Fruit fly (Drosophila melanogaster) whole organism, embryonic: Measurements from ENCODE around the gene Nse4.

Source experiments
- Ada2b ChIP-seq: fragments of 200-800 bp; sonication (Bioruptor generic); IDR thresholded peaks from 2 replicates; pipeline ENCODE4 v1.3.6; 2022; ENCODE audit warnings: missing biosample characterization, missing genetic modification characterization
- B-H2 ChIP-seq: fragments of 200-800 bp; sonication (Bioruptor generic); optimal IDR thresholded peaks from 2 replicates; lab custom pipeline; 2018; ENCODE audit warnings: missing biosample characterization, mild to moderate bottlenecking, missing genetic modification characterization
- BEAF-32 ChIP-seq: fragments of 200-800 bp; sonication (Bioruptor generic); optimal IDR thresholded peaks from 3 replicates; lab custom pipeline; 2017; ENCODE audit warnings: missing biosample characterization, missing genetic modification characterization, mild to moderate bottlenecking, moderate library complexity, missing genetic modification reagents
- CG13287 ChIP-seq: fragments of 200-800 bp; sonication (Bioruptor generic); IDR thresholded peaks from 2 replicates; pipeline ENCODE4 v1.3.6; 2022; ENCODE audit warnings: missing biosample characterization, missing genetic modification characterization; ENCODE audit not compliant: partially characterized antibody
- CG13424 ChIP-seq: fragments of 200-800 bp; sonication (Bioruptor generic); optimal IDR thresholded peaks from 2 replicates; lab custom pipeline; 2019; ENCODE audit warnings: missing biosample characterization, mild to moderate bottlenecking, missing genetic modification characterization, moderate library complexity
- CG16813 ChIP-seq: fragments of 200-800 bp; sonication (Bioruptor generic); IDR thresholded peaks from 3 replicates; pipeline ENCODE4 v1.3.6; 2022; ENCODE audit warnings: missing biosample characterization, missing genetic modification characterization; ENCODE audit not compliant: partially characterized antibody
- CG2116 ChIP-seq: fragments of 200-800 bp; sonication (Bioruptor generic); optimal IDR thresholded peaks from 3 replicates; lab custom pipeline; 2018; ENCODE audit warnings: missing biosample characterization, mild to moderate bottlenecking, missing genetic modification characterization
- CG2199 ChIP-seq: fragments of 200-800 bp; sonication (Bioruptor generic); IDR thresholded peaks from 3 replicates; pipeline ENCODE4 v1.3.6; 2022; ENCODE audit warnings: missing biosample characterization, missing genetic modification characterization
- CG31388 ChIP-seq: fragments of 200-800 bp; sonication (Bioruptor generic); optimal IDR thresholded peaks from 2 replicates; lab custom pipeline; 2016; ENCODE audit warnings: missing biosample characterization, missing genetic modification characterization
- CG32767 ChIP-seq: fragments of 200-800 bp; sonication (Bioruptor generic); IDR thresholded peaks from 2 replicates; pipeline ENCODE4 v1.3.6; 2022; ENCODE audit warnings: missing biosample characterization, missing genetic modification characterization
- CG3838 ChIP-seq: fragments of 200-800 bp; sonication (Bioruptor generic); optimal IDR thresholded peaks from 3 replicates; lab custom pipeline; 2016; ENCODE audit warnings: missing biosample characterization, missing genetic modification characterization
- CG42726 ChIP-seq: fragments of 200-800 bp; sonication (Bioruptor generic); IDR thresholded peaks from 2 replicates; pipeline ENCODE4 v1.3.6; 2022; ENCODE audit warnings: missing biosample characterization, missing genetic modification characterization; ENCODE audit not compliant: partially characterized antibody
- CG5953 ChIP-seq: fragments of 200-800 bp; sonication (Bioruptor generic); IDR thresholded peaks from 2 replicates; pipeline ENCODE4 v1.3.6; 2022; ENCODE audit warnings: missing biosample characterization, missing genetic modification characterization
- CG6813 ChIP-seq: fragments of 200-800 bp; sonication (Bioruptor generic); optimal IDR thresholded peaks from 2 replicates; lab custom pipeline; 2017; ENCODE audit warnings: missing biosample characterization, missing genetic modification characterization, mild to moderate bottlenecking, moderate library complexity, missing genetic modification reagents
- CG7271 ChIP-seq: fragments of 200-800 bp; sonication (Bioruptor generic); optimal IDR thresholded peaks from 2 replicates; lab custom pipeline; 2018; ENCODE audit warnings: missing biosample characterization, mild to moderate bottlenecking, missing genetic modification characterization, moderate library complexity
- CG8359 ChIP-seq: fragments of 200-800 bp; sonication (Bioruptor generic); optimal IDR thresholded peaks from 2 replicates; lab custom pipeline; 2017; ENCODE audit warnings: missing biosample characterization, mild to moderate bottlenecking, missing genetic modification characterization, borderline replicate concordance
- Dip3 ChIP-seq: fragments of 200-800 bp; sonication (Bioruptor generic); optimal IDR thresholded peaks from 3 replicates; lab custom pipeline; 2016; ENCODE audit warnings: missing biosample characterization, missing genetic modification characterization
- Hr39 ChIP-seq: fragments of >200 bp; optimal IDR thresholded peaks from 2 replicates; lab custom pipeline; 2017
- Myb ChIP-seq: fragments of 200-800 bp; sonication (Bioruptor generic); optimal IDR thresholded peaks from 2 replicates; lab custom pipeline; 2016; ENCODE audit warnings: missing biosample characterization, missing genetic modification characterization
- Spps ChIP-seq: fragments of 200-800 bp; sonication (Bioruptor generic); optimal IDR thresholded peaks from 2 replicates; lab custom pipeline; 2018; ENCODE audit warnings: missing biosample characterization, mild to moderate bottlenecking, missing genetic modification characterization
- Xbp1 ChIP-seq: fragments of 200-800 bp; sonication (Bioruptor generic); optimal IDR thresholded peaks from 3 replicates; lab custom pipeline; 2016; ENCODE audit warnings: missing biosample characterization, mild to moderate bottlenecking, missing genetic modification characterization
- YL-1 ChIP-seq: fragments of 200-800 bp; sonication (Bioruptor generic); optimal IDR thresholded peaks from 3 replicates; lab custom pipeline; 2017; ENCODE audit warnings: missing biosample characterization, mild to moderate bottlenecking, missing genetic modification characterization
- amos ChIP-seq: fragments of 200-800 bp; sonication (Bioruptor generic); IDR thresholded peaks from 2 replicates; pipeline ENCODE4 v1.3.6; 2022; ENCODE audit warnings: missing biosample characterization, missing genetic modification characterization; ENCODE audit not compliant: partially characterized antibody
- crol ChIP-seq: fragments of 200-800 bp; sonication (Bioruptor generic); IDR thresholded peaks from 2 replicates; pipeline ENCODE4 v1.3.6; 2022; ENCODE audit warnings: missing biosample characterization, missing genetic modification characterization
- dati ChIP-seq: fragments of 200-800 bp; sonication (Bioruptor generic); IDR thresholded peaks from 2 replicates; pipeline ENCODE4 v1.3.6; 2022; ENCODE audit warnings: missing biosample characterization, missing genetic modification characterization
- dmrt99B ChIP-seq: fragments of 200-800 bp; sonication (Bioruptor generic); optimal IDR thresholded peaks from 2 replicates; lab custom pipeline; 2018; ENCODE audit warnings: missing biosample characterization, mild to moderate bottlenecking, missing genetic modification characterization, moderate library complexity
- gem ChIP-seq: fragments of 200-800 bp; sonication (Bioruptor generic); optimal IDR thresholded peaks from 2 replicates; lab custom pipeline; 2019; ENCODE audit warnings: missing biosample characterization, mild to moderate bottlenecking, missing genetic modification characterization, moderate library complexity
- hb ChIP-seq: fragments of 200-800 bp; sonication (Bioruptor generic); IDR thresholded peaks from 3 replicates; pipeline ENCODE4 v1.3.6; 2022; ENCODE audit warnings: missing biosample characterization, missing genetic modification characterization; ENCODE audit not compliant: partially characterized antibody
- knrl ChIP-seq: fragments of 200-800 bp; sonication (Bioruptor generic); IDR thresholded peaks from 3 replicates; pipeline ENCODE4 v1.3.6; 2022; ENCODE audit warnings: missing biosample characterization, missing genetic modification characterization; ENCODE audit not compliant: partially characterized antibody
- mld ChIP-seq: fragments of 200-800 bp; sonication (Bioruptor generic); IDR thresholded peaks from 3 replicates; pipeline ENCODE4 v1.3.6; 2022; ENCODE audit warnings: missing biosample characterization, missing genetic modification characterization; ENCODE audit not compliant: partially characterized antibody
- phol ChIP-seq: fragments of 200-800 bp; sonication (Bioruptor generic); optimal IDR thresholded peaks from 3 replicates; lab custom pipeline; 2018; ENCODE audit warnings: missing biosample characterization, mild to moderate bottlenecking, missing genetic modification characterization, moderate library complexity
- run ChIP-seq: fragments of 200-800 bp; sonication (Bioruptor generic); optimal IDR thresholded peaks from 3 replicates; lab custom pipeline; 2018; ENCODE audit warnings: missing biosample characterization, mild to moderate bottlenecking, missing genetic modification characterization
- sc ChIP-seq, 3 experiments: fragments of >200 bp in 2 of 3; fragments of 200-800 bp in 1 of 3; sonication (Bioruptor generic) in 1 of 3; optimal IDR thresholded peaks; 2 replicates in 2 of 3; 3 replicates in 1 of 3; lab custom pipeline; 2017; ENCODE audit warnings: mild to moderate bottlenecking in 1 of 3, missing biosample characterization in 1 of 3, missing genetic modification characterization in 1 of 3, missing genetic modification reagents in 1 of 3
- sug ChIP-seq: fragments of 200-800 bp; optimal IDR thresholded peaks from 2 replicates; lab custom pipeline; 2019; ENCODE audit warnings: missing biosample characterization, mild to moderate bottlenecking, missing genetic modification characterization, moderate library complexity
- tup ChIP-seq: fragments of 200-800 bp; sonication (Bioruptor generic); optimal IDR thresholded peaks from 2 replicates; lab custom pipeline; 2016; ENCODE audit warnings: missing biosample characterization, mild to moderate bottlenecking, missing genetic modification characterization, moderate library complexity
- vnd ChIP-seq: fragments of 200-800 bp; sonication (Bioruptor generic); IDR thresholded peaks from 3 replicates; pipeline ENCODE4 v1.3.6; 2022; ENCODE audit warnings: missing biosample characterization, missing genetic modification characterization; ENCODE audit not compliant: partially characterized antibody
- zen ChIP-seq: fragments of 200-800 bp; sonication (Bioruptor generic); optimal IDR thresholded peaks from 3 replicates; lab custom pipeline; 2018; ENCODE audit warnings: missing biosample characterization, mild to moderate bottlenecking, missing genetic modification characterization, moderate library complexity
- zen2 ChIP-seq: fragments of 200-800 bp; sonication (Bioruptor generic); IDR thresholded peaks from 3 replicates; pipeline ENCODE4 v1.3.6; 2022; ENCODE audit warnings: missing biosample characterization, missing genetic modification characterization; ENCODE audit not compliant: partially characterized antibody

The Nse4 gene

dm6 chr2L:10437317-10437716, 1.9 kb upstream of the Nse4 start, which contains the start of gene STUB1 (continued):
- TF ChIP-seq Dip3 (GFP tag; lab: Kevin White, UChicago) (no peak), CG32767 (GFP tag; lab: Robert Waterston, UW) (no peak), sc (optimal IDR thresholded peaks at IDR 0.05; lab: Kevin White, UChicago) (no peak), sc (GFP tag; optimal IDR thresholded peaks at IDR 0.05; lab: Kevin White, UChicago) (no peak), CG13287 (GFP tag; lab: Robert Waterston, UW) (peak; percentile 99), Ada2b (GFP tag; lab: Robert Waterston, UW) (no peak), phol (tag; lab: Kevin White, UChicago) (peak; percentile 19), CG5953 (GFP tag; lab: Robert Waterston, UW) (no peak), Spps (no peak), zen (tag; lab: Kevin White, UChicago) (no peak), BEAF-32 (peak; percentile 94), CG8359 (GFP tag; lab: Kevin White, UChicago) (no peak), CG7271 (tag; lab: Kevin White, UChicago) (no peak), sug (tag; lab: Kevin White, UChicago) (peak; percentile 35), knrl (GFP tag; lab: Robert Waterston, UW) (peak; percentile 97), CG3838 (GFP tag; lab: Kevin White, UChicago) (no peak), B-H2 (peak; percentile 52), mld (GFP tag; lab: Robert Waterston, UW) (peak; percentile 98), CG2199 (GFP tag; lab: Robert Waterston, UW) (0 out of 3 replicates have a peak, but pooled peaks have one; percentile 44), Hr39 (lab: Kevin White, UChicago) (no peak), vnd (GFP tag; lab: Robert Waterston, UW) (peak; percentile 98), CG6813 (GFP tag; lab: Kevin White, UChicago) (no peak), zen2 (GFP tag; lab: Robert Waterston, UW) (peak; percentile 99), CG16813 (GFP tag; lab: Robert Waterston, UW) (peak; percentile 93), Xbp1 (peak; percentile 16), run (tag; lab: Kevin White, UChicago) (no peak), Myb (GFP tag; lab: Kevin White, UChicago) (peak; percentile 81), CG42726 (GFP tag; lab: Robert Waterston, UW) (peak; percentile 98), crol (GFP tag; lab: Robert Waterston, UW) (no peak), CG2116 (GFP tag; lab: Kevin White, UChicago) (peak; percentile 65), CG31388 (GFP tag; lab: Kevin White, UChicago) (no peak), amos (GFP tag; lab: Robert Waterston, UW) (peak; percentile 98; the same call in 1 of the 2 replicates), hb (GFP tag; lab: Robert Waterston, UW) (peak; percentile 99), CG13424 (no peak), gem (no peak), tup (GFP tag; lab: Kevin White, UChicago) (no peak), dmrt99B (tag; lab: Kevin White, UChicago) (no peak), dati (GFP tag; lab: Robert Waterston, UW) (no peak), YL-1 (peak; percentile 43)
